Worm (Caenorhabditis elegans): Measurements from ENCODE around the gene txt-17.

The txt-17 gene

ce11 chrV:7089217-7089616 lies 36.2 kb upstream of the txt-17 start (continued):
- no peak for TF ChIP-seq ceh-82 (tag; optimal IDR thresholded peaks at IDR 0.05)
- no peak for TF ChIP-seq mbf-1 (tag; optimal IDR thresholded peaks at IDR 0.05)
- peak; percentile 70 for TF ChIP-seq sma-3 (GFP tag; optimal IDR thresholded peaks at IDR 0.05)
- TF ChIP-seq mdl-1 (tag; optimal IDR thresholded peaks at IDR 0.05), result peak in 1 of 2 experiments; percentile 5
- no peak for TF ChIP-seq lsy-2 (tag; optimal IDR thresholded peaks at IDR 0.05)
- no peak for TF ChIP-seq egl-27 (tag; optimal IDR thresholded peaks at IDR 0.05)
- no peak for TF ChIP-seq dmd-4 (tag; optimal IDR thresholded peaks at IDR 0.05)
- no peak for TF ChIP-seq Y55F3AM.14 (GFP tag; optimal IDR thresholded peaks at IDR 0.05)
- peak; percentile 74 for TF ChIP-seq crh-2 (tag; optimal IDR thresholded peaks at IDR 0.05)
- no peak for TF ChIP-seq alr-1 (tag; optimal IDR thresholded peaks at IDR 0.05)
- peak; percentile 33 for TF ChIP-seq C34F6.9 (tag; optimal IDR thresholded peaks at IDR 0.05)
- peak; percentile 50 for TF ChIP-seq blmp-1 (tag; optimal IDR thresholded peaks at IDR 0.05; ENCODE audit: insufficient read depth)
- TF ChIP-seq ZK546.5 (tag; optimal IDR thresholded peaks at IDR 0.05), result no peak
- no peak for TF ChIP-seq ztf-1 (GFP tag; conservative IDR thresholded peaks at IDR 0.05)
- TF ChIP-seq nhr-6 (tag; optimal IDR thresholded peaks at IDR 0.05), result peak; percentile 35
- no peak for TF ChIP-seq nhr-10 (tag; optimal IDR thresholded peaks at IDR 0.05)
- TF ChIP-seq peb-1 (tag; optimal IDR thresholded peaks at IDR 0.05), result no peak
- no peak for TF ChIP-seq nhr-12 (tag; optimal IDR thresholded peaks at IDR 0.05)

DNA sequence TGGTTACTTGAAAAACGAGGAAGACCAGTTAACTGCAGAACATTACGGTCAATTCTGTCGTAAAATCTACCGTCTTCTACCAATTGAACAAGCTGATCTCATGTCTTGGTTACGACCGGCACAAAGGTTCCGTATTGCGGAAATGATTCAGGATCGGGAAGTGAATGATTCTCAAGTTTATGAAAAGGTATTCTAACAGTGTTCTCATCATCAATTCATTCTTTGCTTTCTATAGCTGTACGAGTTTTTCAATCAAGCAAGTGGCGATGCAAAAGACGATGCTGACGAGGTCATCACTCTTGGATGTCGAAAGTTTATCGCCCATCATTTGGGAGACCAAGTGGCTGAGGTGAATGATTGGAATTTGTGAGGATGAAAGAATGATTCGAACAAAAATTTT lies 34.3 kb upstream of the txt-17 start:
- TF ChIP-seq peb-1 (tag; optimal IDR thresholded peaks at IDR 0.05), result no peak
- TF ChIP-seq ztf-1 (GFP tag; conservative IDR thresholded peaks at IDR 0.05), result no peak
- no peak for TF ChIP-seq egl-27 (tag; optimal IDR thresholded peaks at IDR 0.05)
- no peak for TF ChIP-seq lin-39 (tag; optimal IDR thresholded peaks at IDR 0.05)
- TF ChIP-seq unc-39 (tag; optimal IDR thresholded peaks at IDR 0.05), result no peak
- TF ChIP-seq mbf-1 (tag; optimal IDR thresholded peaks at IDR 0.05), result no peak
- TF ChIP-seq nhr-237 (tag; optimal IDR thresholded peaks at IDR 0.05), result no peak
- TF ChIP-seq dmd-4 (tag; optimal IDR thresholded peaks at IDR 0.05), result no peak
- TF ChIP-seq nhr-23 (tag; optimal IDR thresholded peaks at IDR 0.05), result no peak
- no peak for TF ChIP-seq skn-1 (tag; optimal IDR thresholded peaks at IDR 0.05)
- TF ChIP-seq C34F6.9 (tag; optimal IDR thresholded peaks at IDR 0.05), result no peak
- TF ChIP-seq nhr-10 (tag; optimal IDR thresholded peaks at IDR 0.05), result no peak
- no peak for TF ChIP-seq Y55F3AM.14 (GFP tag; optimal IDR thresholded peaks at IDR 0.05)
- TF ChIP-seq nhr-129 (tag; optimal IDR thresholded peaks at IDR 0.05), result no peak
- no peak for TF ChIP-seq nhr-12 (tag; optimal IDR thresholded peaks at IDR 0.05)
- TF ChIP-seq blmp-1 (tag; optimal IDR thresholded peaks at IDR 0.05; ENCODE audit: insufficient read depth), result no peak

DNA sequence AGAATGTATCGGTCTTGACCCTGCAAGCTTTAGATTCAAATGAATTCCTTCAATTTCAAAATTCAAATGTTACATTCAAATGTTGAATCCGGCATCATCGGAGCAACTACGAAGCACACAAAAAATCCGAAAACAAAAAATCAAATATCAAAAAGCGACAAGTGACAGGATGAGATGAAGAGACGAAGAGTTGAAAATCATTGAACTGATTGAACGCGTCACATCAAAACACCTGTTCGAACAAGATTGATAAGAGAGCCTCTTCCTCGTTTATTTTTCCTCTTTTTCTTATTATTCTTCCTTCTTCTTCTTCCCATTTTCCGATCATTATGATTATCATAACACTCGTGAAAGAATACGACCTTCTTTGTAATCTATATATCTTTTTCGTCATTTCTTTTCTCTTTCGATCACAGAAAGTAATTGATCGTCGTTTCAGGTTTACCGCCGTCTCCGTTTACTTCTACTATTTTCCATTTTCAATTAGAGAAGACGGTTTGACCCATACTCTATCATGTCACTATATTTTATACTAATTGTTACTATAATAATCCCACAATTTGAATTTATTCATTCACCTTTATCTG lies 32.6 kb upstream of the txt-17 start, which contains the start of gene VC5.2:
TSS of gene VC5.2 (plus strand) at position 439 of the 587 bp plus-strand sequence.
- no peak for TF ChIP-seq nhr-23 (tag; optimal IDR thresholded peaks at IDR 0.05)
- peak; percentile 48 for TF ChIP-seq sma-9 (GFP tag; optimal IDR thresholded peaks at IDR 0.05)
- TF ChIP-seq sma-9 (tag; optimal IDR thresholded peaks at IDR 0.05), result no peak
- no peak for TF ChIP-seq lin-13 (GFP tag; optimal IDR thresholded peaks at IDR 0.05)
- TF ChIP-seq blmp-1 (tag; optimal IDR thresholded peaks at IDR 0.05; ENCODE audit: insufficient read depth), result peak; percentile 46
- no peak for TF ChIP-seq peb-1 (tag; optimal IDR thresholded peaks at IDR 0.05)
- peak in 1 of 2 experiments; percentile 37 for TF ChIP-seq lsy-2 (tag; optimal IDR thresholded peaks at IDR 0.05)
- no peak for TF ChIP-seq mdl-1 (tag; optimal IDR thresholded peaks at IDR 0.05)

DNA sequence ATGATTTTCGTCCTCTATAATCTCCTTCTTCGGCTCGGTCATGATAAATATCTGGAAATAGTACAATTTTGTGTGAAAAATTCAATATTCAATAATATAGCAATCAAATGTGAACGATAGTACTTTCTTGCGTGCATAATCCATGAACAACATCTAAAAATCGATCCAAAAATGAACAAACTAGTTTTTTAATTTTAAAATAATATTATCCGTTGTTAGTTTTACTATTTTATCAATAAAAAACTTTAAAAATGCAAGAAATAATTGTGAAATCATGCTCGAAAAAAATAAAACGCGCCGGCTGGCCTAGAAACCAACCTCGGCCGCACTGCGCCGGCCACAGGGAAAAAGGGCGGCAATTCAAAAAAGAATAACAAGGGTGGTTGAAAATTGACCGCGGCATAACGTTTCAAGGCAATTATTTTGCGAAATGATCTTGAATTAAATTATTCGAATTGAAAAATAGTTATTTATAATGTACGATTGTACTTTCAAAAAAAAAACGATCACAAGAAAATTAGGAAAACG lies 31.7 kb upstream of the txt-17 start, which contains the start of gene mys-1:
TSS of gene mys-1 (minus strand) at position 51 of the 528 bp plus-strand sequence.
- TF ChIP-seq zag-1 (tag; optimal IDR thresholded peaks at IDR 0.05) (no peak), lsy-2 (tag; optimal IDR thresholded peaks at IDR 0.05) (peak in 1 of 2 experiments; percentile 69), ztf-11 (tag; optimal IDR thresholded peaks at IDR 0.05) (no peak), ceh-16 (tag; optimal IDR thresholded peaks at IDR 0.05) (no peak), ceh-82 (tag; optimal IDR thresholded peaks at IDR 0.05) (no peak), aly-2 (tag; optimal IDR thresholded peaks at IDR 0.05) (no peak), peb-1 (tag; optimal IDR thresholded peaks at IDR 0.05) (no peak), ZK546.5 (tag; optimal IDR thresholded peaks at IDR 0.05) (no peak), gmeb-1 (tag; optimal IDR thresholded peaks at IDR 0.05) (peak; percentile 94), blmp-1 (tag; optimal IDR thresholded peaks at IDR 0.05; ENCODE audit: insufficient read depth) (no peak), mbf-1 (tag; optimal IDR thresholded peaks at IDR 0.05) (no peak), nhr-25 (tag; optimal IDR thresholded peaks at IDR 0.05) (no peak), sma-3 (GFP tag; optimal IDR thresholded peaks at IDR 0.05) (peak; percentile 71), lin-13 (GFP tag; optimal IDR thresholded peaks at IDR 0.05) (no peak), crh-2 (tag; optimal IDR thresholded peaks at IDR 0.05) (peak; percentile 0), fos-1 (tag; optimal IDR thresholded peaks at IDR 0.05) (peak; percentile 9), ztf-4 (tag; optimal IDR thresholded peaks at IDR 0.05) (no peak), nhr-129 (tag; optimal IDR thresholded peaks at IDR 0.05) (no peak), snpc-4 (tag; optimal IDR thresholded peaks at IDR 0.05) (no peak), egl-27 (tag; optimal IDR thresholded peaks at IDR 0.05) (no peak), nhr-77 (tag; optimal IDR thresholded peaks at IDR 0.05) (no peak), elt-1 (tag; optimal IDR thresholded peaks at IDR 0.05) (no peak), nhr-23 (tag; optimal IDR thresholded peaks at IDR 0.05) (no peak), nhr-12 (tag; optimal IDR thresholded peaks at IDR 0.05) (no peak), F13H6.1 (tag; optimal IDR thresholded peaks at IDR 0.05) (peak; percentile 67), unc-62 (GFP tag; optimal IDR thresholded peaks at IDR 0.05) (no peak), ama-1 (optimal IDR thresholded peaks at IDR 0.05) (no peak), Y55F3AM.14 (GFP tag; optimal IDR thresholded peaks at IDR 0.05) (no peak), skn-1 (tag; optimal IDR thresholded peaks at IDR 0.05) (no peak), unc-55 (GFP tag; optimal IDR thresholded peaks at IDR 0.05) (peak; percentile 63), lin-39 (tag; optimal IDR thresholded peaks at IDR 0.05) (no peak), sem-4 (tag; optimal IDR thresholded peaks at IDR 0.05) (peak; percentile 9), C34F6.9 (tag; optimal IDR thresholded peaks at IDR 0.05) (no peak), nhr-10 (tag; optimal IDR thresholded peaks at IDR 0.05) (no peak)
